Fruit fly (Drosophila melanogaster) whole organism, embryonic: Measurements from ENCODE around the gene CG31999.

Source experiments
- Ada2b ChIP-seq: fragments of 200-800 bp; sonication (Bioruptor generic); IDR thresholded peaks from 2 replicates; pipeline ENCODE4 v1.3.6; 2022; ENCODE audit warnings: missing biosample characterization, missing genetic modification characterization
- CG10543 ChIP-seq: fragments of 200-800 bp; sonication (Bioruptor generic); optimal IDR thresholded peaks from 3 replicates; lab custom pipeline; 2017; ENCODE audit warnings: missing biosample characterization, mild to moderate bottlenecking, missing genetic modification characterization, moderate library complexity
- CG11723 ChIP-seq: fragments of 200-800 bp; sonication (Bioruptor generic); optimal IDR thresholded peaks from 2 replicates; lab custom pipeline; 2017; ENCODE audit warnings: missing biosample characterization, mild to moderate bottlenecking, missing genetic modification characterization
- CG13287 ChIP-seq: fragments of 200-800 bp; sonication (Bioruptor generic); IDR thresholded peaks from 2 replicates; pipeline ENCODE4 v1.3.6; 2022; ENCODE audit warnings: missing biosample characterization, missing genetic modification characterization; ENCODE audit not compliant: partially characterized antibody
- CG13894 ChIP-seq: fragments of 200-800 bp; sonication (Bioruptor generic); optimal IDR thresholded peaks from 3 replicates; lab custom pipeline; 2018; ENCODE audit warnings: missing biosample characterization, mild to moderate bottlenecking, missing genetic modification characterization, moderate library complexity
- CG2199 ChIP-seq: fragments of 200-800 bp; sonication (Bioruptor generic); IDR thresholded peaks from 3 replicates; pipeline ENCODE4 v1.3.6; 2022; ENCODE audit warnings: missing biosample characterization, missing genetic modification characterization
- CG2875 ChIP-seq: fragments of 200-800 bp; sonication (Bioruptor generic); optimal IDR thresholded peaks from 2 replicates; lab custom pipeline; 2017; ENCODE audit warnings: missing biosample characterization, mild to moderate bottlenecking, missing genetic modification characterization, missing genetic modification reagents
- CG30020 ChIP-seq: fragments of 200-800 bp; optimal IDR thresholded peaks from 2 replicates; lab custom pipeline; 2019; ENCODE audit warnings: missing biosample characterization, mild to moderate bottlenecking, missing genetic modification characterization, moderate library complexity
- CG3726 ChIP-seq: fragments of 200-800 bp; sonication (Bioruptor generic); IDR thresholded peaks from 3 replicates; pipeline ENCODE4, ENCODE4 v1.3.6; 2022; ENCODE audit warnings: missing biosample characterization, missing genetic modification characterization
- CG7839 ChIP-seq: fragments of 200-800 bp; sonication (Bioruptor generic); optimal IDR thresholded peaks from 3 replicates; lab custom pipeline; 2018; ENCODE audit warnings: missing biosample characterization, mild to moderate bottlenecking, missing genetic modification characterization, moderate library complexity
- CG7928 ChIP-seq: fragments of 200-800 bp; sonication (Bioruptor generic); optimal IDR thresholded peaks from 2 replicates; lab custom pipeline; 2017; ENCODE audit warnings: missing biosample characterization, mild to moderate bottlenecking, missing genetic modification characterization
- CG8290 ChIP-seq, 3 experiments: fragments of 200-800 bp; sonication (Bioruptor generic); optimal IDR thresholded peaks; 2 replicates each; lab custom pipeline; 2016 to 2019; ENCODE audit warnings: missing biosample characterization in 3 of 3, missing genetic modification characterization in 3 of 3, mild to moderate bottlenecking in 2 of 3, moderate library complexity in 1 of 3
- Drgx ChIP-seq: fragments of 200-800 bp; sonication (Bioruptor generic); IDR thresholded peaks from 2 replicates; pipeline ENCODE4 v1.3.6; 2022; ENCODE audit warnings: missing biosample characterization, missing genetic modification characterization
- Ets65A ChIP-seq: fragments of 200-800 bp; sonication (Bioruptor generic); peaks from one replicate; lab custom pipeline; 2016; ENCODE audit warnings: missing biosample characterization, missing genetic modification characterization
- Hey ChIP-seq: fragments of 200-800 bp; sonication (Bioruptor generic); optimal IDR thresholded peaks from 3 replicates; lab custom pipeline; 2018; ENCODE audit warnings: missing biosample characterization, mild to moderate bottlenecking, missing genetic modification characterization
- Optix ChIP-seq: fragments of 200-800 bp; sonication (Bioruptor generic); IDR thresholded peaks from 3 replicates; pipeline ENCODE4 v1.3.6; 2022; ENCODE audit warnings: missing biosample characterization, missing genetic modification characterization
- Rx ChIP-seq: fragments of 200-800 bp; sonication (Bioruptor generic); IDR thresholded peaks from 2 replicates; pipeline ENCODE4 v1.3.6; 2022; ENCODE audit warnings: missing biosample characterization, missing genetic modification characterization
- Scr ChIP-seq: fragments of 200-800 bp; sonication (Bioruptor generic); IDR thresholded peaks from 2 replicates; pipeline ENCODE4 v1.3.6; 2022; ENCODE audit warnings: missing biosample characterization, missing genetic modification characterization; ENCODE audit not compliant: partially characterized antibody
- Sry-β ChIP-seq: fragments of 200-800 bp; sonication (Bioruptor generic); optimal IDR thresholded peaks from 2 replicates; lab custom pipeline; 2018; ENCODE audit warnings: missing biosample characterization, mild to moderate bottlenecking, missing genetic modification characterization, moderate library complexity
- Sry-δ ChIP-seq: fragments of 200-800 bp; sonication (Bioruptor generic); optimal IDR thresholded peaks from 2 replicates; lab custom pipeline; 2016; ENCODE audit warnings: missing biosample characterization, missing genetic modification characterization
- Ssrp ChIP-seq: fragments of 200-800 bp; sonication (Bioruptor generic); optimal IDR thresholded peaks from 2 replicates; lab custom pipeline; 2018; ENCODE audit warnings: missing biosample characterization, mild to moderate bottlenecking, missing genetic modification characterization, moderate library complexity
- Xrp1 ChIP-seq: fragments of 200-800 bp; sonication (Bioruptor generic); IDR thresholded peaks from 2 replicates; pipeline ENCODE4 v1.3.6; 2022; ENCODE audit warnings: missing biosample characterization, missing genetic modification characterization
- cg ChIP-seq: fragments of 200-800 bp; sonication (Bioruptor generic); optimal IDR thresholded peaks from 3 replicates; lab custom pipeline; 2019; ENCODE audit warnings: missing biosample characterization, mild to moderate bottlenecking, missing genetic modification characterization, moderate library complexity
- ewg ChIP-seq: fragments of 200-800 bp; sonication (Bioruptor generic); optimal IDR thresholded peaks from 3 replicates; lab custom pipeline; 2017; ENCODE audit warnings: mild to moderate bottlenecking, missing biosample characterization, missing genetic modification reagents, missing genetic modification characterization
- gce ChIP-seq: fragments of 200-800 bp; sonication (Bioruptor generic); IDR thresholded peaks from 3 replicates; pipeline ENCODE4 v1.3.6; 2022; ENCODE audit warnings: missing biosample characterization, missing genetic modification characterization
- gem ChIP-seq: fragments of 200-800 bp; sonication (Bioruptor generic); optimal IDR thresholded peaks from 2 replicates; lab custom pipeline; 2019; ENCODE audit warnings: missing biosample characterization, mild to moderate bottlenecking, missing genetic modification characterization, moderate library complexity
- lmd ChIP-seq: fragments of 200-800 bp; sonication (Bioruptor generic); IDR thresholded peaks from 2 replicates; pipeline ENCODE4 v1.3.6; 2022; ENCODE audit warnings: missing biosample characterization, missing genetic modification characterization
- lov ChIP-seq, 2 experiments: fragments of 200-800 bp in 1 of 2; fragments of >200 bp in 1 of 2; sonication (Bioruptor generic) in 1 of 2; IDR thresholded peaks in 1 of 2; optimal IDR thresholded peaks in 1 of 2; 2 replicates in 1 of 2; 3 replicates in 1 of 2; pipeline versions ENCODE4 v1.3.6 to Lab custom; 2017 to 2022; ENCODE audit warnings: missing biosample characterization in 1 of 2, missing genetic modification characterization in 1 of 2
- pnt ChIP-seq: fragments of 200-800 bp; sonication (Bioruptor generic); optimal IDR thresholded peaks from 3 replicates; lab custom pipeline; 2016; ENCODE audit warnings: missing biosample characterization, missing genetic modification characterization
- sna ChIP-seq: fragments of 200-800 bp; sonication (Bioruptor generic); IDR thresholded peaks from 2 replicates; pipeline ENCODE4 v1.3.6; 2022; ENCODE audit warnings: missing biosample characterization, missing genetic modification characterization; ENCODE audit not compliant: partially characterized antibody
- stwl ChIP-seq: fragments of 200-800 bp; sonication (Bioruptor generic); optimal IDR thresholded peaks from 3 replicates; lab custom pipeline; 2018; ENCODE audit warnings: missing biosample characterization, mild to moderate bottlenecking, missing genetic modification characterization, moderate library complexity
- sug ChIP-seq: fragments of 200-800 bp; optimal IDR thresholded peaks from 2 replicates; lab custom pipeline; 2019; ENCODE audit warnings: missing biosample characterization, mild to moderate bottlenecking, missing genetic modification characterization, moderate library complexity
- tgo ChIP-seq: fragments of 200-800 bp; sonication (Bioruptor generic); IDR thresholded peaks from 3 replicates; pipeline ENCODE4 v1.3.6; 2022; ENCODE audit warnings: missing biosample characterization, missing genetic modification characterization
- vvl ChIP-seq: fragments of 200-800 bp; sonication (Bioruptor generic); IDR thresholded peaks from 2 replicates; pipeline ENCODE4 v1.3.6; 2022; ENCODE audit warnings: missing biosample characterization, missing genetic modification characterization
- zf30C ChIP-seq: fragments of 200-800 bp; sonication (Bioruptor generic); optimal IDR thresholded peaks from 3 replicates; lab custom pipeline; 2018; ENCODE audit warnings: missing biosample characterization, mild to moderate bottlenecking, missing genetic modification characterization

Gene CG31999

dm6 chr4:261484-262070 lies 34.0 kb upstream of the CG31999 start:
- TF ChIP-seq sug (tag; lab: Kevin White, UChicago) = peak; percentile 60
- TF ChIP-seq CG7839 (tag; lab: Kevin White, UChicago) = no peak
- no peak for TF ChIP-seq cg (GFP tag; lab: Kevin White, UChicago)
- no peak for TF ChIP-seq pnt (GFP tag; lab: Kevin White, UChicago)
- no peak for TF ChIP-seq gce (GFP tag; lab: Robert Waterston, UW)
- TF ChIP-seq vvl = no peak
- peak; percentile 92; the same call in 2 of the 3 replicates for TF ChIP-seq CG2199 (GFP tag; lab: Robert Waterston, UW)
- TF ChIP-seq Sry-β = peak; percentile 66
- peak; percentile 71 for TF ChIP-seq CG30020 (tag; lab: Kevin White, UChicago)
- TF ChIP-seq Sry-δ = peak; percentile 15
- TF ChIP-seq Ets65A (GFP tag; lab: Kevin White, UChicago) = peak; percentile 89
- TF ChIP-seq CG11723 (GFP tag; lab: Kevin White, UChicago) = peak; percentile 2
- TF ChIP-seq stwl (tag; lab: Kevin White, UChicago) = peak; percentile 51
- TF ChIP-seq CG8290 (GFP tag; optimal IDR thresholded peaks at IDR 0.05; lab: Kevin White, UChicago) = peak; percentile 62
- TF ChIP-seq CG8290 (tag; optimal IDR thresholded peaks at IDR 0.05; lab: Kevin White, UChicago) = peak; percentile 24 to 30
- TF ChIP-seq Rx (GFP tag; lab: Robert Waterston, UW) = no peak
- TF ChIP-seq Drgx = no peak

- TF ChIP-seq Ssrp (tag; lab: Kevin White, UChicago) = no peak
- no peak for TF ChIP-seq CG10543 (GFP tag; lab: Kevin White, UChicago)
- TF ChIP-seq gem (tag; lab: Kevin White, UChicago) = no peak
- TF ChIP-seq CG13287 = no peak
- TF ChIP-seq lov (optimal IDR thresholded peaks at IDR 0.05; lab: Kevin White, UChicago) = no peak
- TF ChIP-seq lov (GFP tag; IDR thresholded peaks at IDR 0.05; lab: Robert Waterston, UW) = no peak
- TF ChIP-seq Xrp1 = no peak
- TF ChIP-seq Ada2b (GFP tag; lab: Robert Waterston, UW) = no peak
- no peak for TF ChIP-seq tgo (GFP tag; lab: Robert Waterston, UW)
- TF ChIP-seq Hey (tag; lab: Kevin White, UChicago) = no peak
- TF ChIP-seq stwl (tag; lab: Kevin White, UChicago) = no peak
- no peak for TF ChIP-seq sna (GFP tag; lab: Robert Waterston, UW)
- TF ChIP-seq Optix (GFP tag; lab: Robert Waterston, UW) = no peak
- TF ChIP-seq CG2875 (GFP tag; lab: Kevin White, UChicago) = no peak
- TF ChIP-seq zf30C (GFP tag; lab: Kevin White, UChicago) = no peak
- no peak for TF ChIP-seq Scr (GFP tag; lab: Robert Waterston, UW)
- no peak for TF ChIP-seq CG3726 (GFP tag; lab: Robert Waterston, UW)
- TF ChIP-seq, all 482 proteins: peak for 0
Observed at dm6 chr4:254697-255096, 27.1 kb upstream of the CG31999 start, which contains the start of gene RhoGAP102A. TSS of gene RhoGAP102A (plus strand) at chr4:254997.

dm6 chr4:253176-253575 lies 25.6 kb upstream of the CG31999 start, which contains the start of gene dpr7:
TSS of gene dpr7 (minus strand) at chr4:253329.
- TF ChIP-seq lmd (GFP tag; lab: Robert Waterston, UW) (no peak), CG7928 (GFP tag; lab: Kevin White, UChicago) (peak; percentile 53), ewg (GFP tag; lab: Kevin White, UChicago) (peak; percentile 87), CG30020 (tag; lab: Kevin White, UChicago) (peak; percentile 61), CG13894 (tag; lab: Kevin White, UChicago) (peak; percentile 61)
